Worm (Caenorhabditis elegans) whole organism, L1 larva: ENCODE data around the gene F20H11.4.

Experiments used
- C34B4.2 ChIP-seq: sonication (generic microtip); optimal IDR thresholded peaks from 2 replicates; lab custom pipeline; 2017; ENCODE audit warnings: mild to moderate bottlenecking, missing genetic modification characterization, missing compliant biosample characterization
- ets-5 ChIP-seq: fragments of 200-800 bp; sonication (Bioruptor generic); IDR thresholded peaks from 2 replicates; pipeline ENCODE4 v1.3.6; 2022; ENCODE audit warnings: missing genetic modification characterization, missing compliant biosample characterization
- mdl-1 ChIP-seq, 2 experiments: fragments of 150-350 bp; optimal IDR thresholded peaks; 2 replicates each; lab custom pipeline; 2014 to 2017; ENCODE audit warnings: missing biosample characterization in 2 of 2, missing genetic modification characterization in 2 of 2, inconsistent platforms in 1 of 2
- nhr-28 ChIP-seq: fragments of 150-350 bp; optimal IDR thresholded peaks from 2 replicates; lab custom pipeline; 2014; ENCODE audit warnings: missing biosample characterization, missing genetic modification characterization
- unc-30 ChIP-seq: sonication (generic microtip); optimal IDR thresholded peaks from 2 replicates; lab custom pipeline; 2017; ENCODE audit warnings: missing biosample characterization, missing genetic modification characterization
- vab-15 ChIP-seq: sonication (generic microtip); optimal IDR thresholded peaks from 2 replicates; lab custom pipeline; 2017; ENCODE audit warnings: missing genotype, mild to moderate bottlenecking, missing genetic modification characterization, missing compliant biosample characterization
- zag-1 ChIP-seq: fragments of 150-350 bp; optimal IDR thresholded peaks from 2 replicates; lab custom pipeline; 2014; ENCODE audit warnings: missing biosample characterization, missing genetic modification characterization

ce11 chrIII:6605442-6605992 is 2.9 kb upstream of the F20H11.4 start:
- TF ChIP-seq unc-30 (tag; lab: Kevin White, UChicago) (no peak), C34B4.2 (tag; lab: Kevin White, UChicago) (no peak), mdl-1 (tag; optimal IDR thresholded peaks at IDR 0.05; lab: Kevin White, UChicago) (no peak), zag-1 (tag; lab: Kevin White, UChicago) (no peak), vab-15 (tag; lab: Kevin White, UChicago) (no peak), nhr-28 (tag; lab: Kevin White, UChicago) (no peak), ets-5 (GFP tag; lab: Robert Waterston, UW) (no peak)
